Worm (Caenorhabditis elegans): ENCODE measurements around the gene msp-38.

The msp-38 gene

DNA sequence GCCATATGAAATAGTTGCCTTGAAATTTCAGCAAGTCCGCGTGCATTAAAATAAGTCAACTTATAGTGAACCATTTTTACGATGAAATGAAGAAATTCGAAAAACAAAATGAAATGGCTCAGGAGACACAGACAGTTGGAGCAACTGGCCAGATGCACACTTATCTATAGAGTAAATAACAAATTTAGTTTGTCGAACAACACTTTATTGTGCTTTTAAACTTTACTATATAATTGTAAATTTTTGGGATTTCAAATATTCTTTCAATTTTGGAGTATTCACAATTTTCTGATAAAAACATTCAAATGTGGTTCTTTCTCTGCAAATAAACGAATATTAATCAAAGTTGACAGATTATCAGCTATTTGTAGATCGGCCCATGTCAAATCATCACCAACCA lies 3.4 kb downstream of the msp-38 start, which contains the start of gene gst-3:
TSS of gene gst-3 (minus strand) at position 101 of the 400 bp plus-strand sequence.
- no peak for TF ChIP-seq ceh-13 (GFP tag; optimal IDR thresholded peaks at IDR 0.05)
- no peak for TF ChIP-seq ceh-36 (tag; optimal IDR thresholded peaks at IDR 0.05)
- no peak for TF ChIP-seq tra-4 (tag; optimal IDR thresholded peaks at IDR 0.05)
- no peak for TF ChIP-seq B0310.2 (tag; optimal IDR thresholded peaks at IDR 0.05)
- no peak for TF ChIP-seq pes-1 (GFP tag; IDR thresholded peaks at IDR 0.05)
- no peak for TF ChIP-seq flt-1 (GFP tag; IDR thresholded peaks at IDR 0.05)
- TF ChIP-seq ets-7 (tag; optimal IDR thresholded peaks at IDR 0.05): no peak
- TF ChIP-seq ama-1 (optimal IDR thresholded peaks at IDR 0.05): no peak
- TF ChIP-seq hmbx-1 (tag; optimal IDR thresholded peaks at IDR 0.05): no peak
- TF ChIP-seq scrt-1 (GFP tag; IDR thresholded peaks at IDR 0.05): no peak
- no peak for TF ChIP-seq hnd-1 (tag; optimal IDR thresholded peaks at IDR 0.05)

DNA sequence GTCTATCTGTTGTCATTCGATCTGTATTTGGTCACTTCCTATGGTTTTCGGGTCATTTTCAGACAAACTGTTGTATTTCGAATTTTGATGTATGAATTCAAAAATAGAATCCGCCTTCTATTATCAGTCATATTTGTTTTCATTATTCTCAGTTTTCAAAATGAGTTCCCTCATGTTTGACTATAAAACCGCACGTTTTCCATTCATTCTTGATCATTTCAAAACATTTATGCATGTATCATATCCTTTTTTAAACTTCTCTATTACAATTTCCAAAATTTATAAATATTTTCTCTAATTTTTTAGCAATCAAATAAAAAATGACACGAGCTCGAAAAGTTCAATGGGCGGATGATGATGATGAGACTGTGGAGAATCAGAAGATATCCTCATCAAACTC lies 5.7 kb downstream of the msp-38 start, which contains the start of gene K08F4.12:
TSS of gene K08F4.12 (plus strand) at position 301 of the 400 bp plus-strand sequence.
- TF ChIP-seq ets-7 (tag; optimal IDR thresholded peaks at IDR 0.05) (no peak), ceh-13 (GFP tag; optimal IDR thresholded peaks at IDR 0.05) (no peak), hmg-4 (GFP tag; optimal IDR thresholded peaks at IDR 0.05) (no peak), tbx-11 (GFP tag; IDR thresholded peaks at IDR 0.05) (no peak), tra-4 (tag; optimal IDR thresholded peaks at IDR 0.05) (no peak), F13C5.2 (tag; optimal IDR thresholded peaks at IDR 0.05) (no peak), flt-1 (GFP tag; IDR thresholded peaks at IDR 0.05) (no peak), ama-1 (optimal IDR thresholded peaks at IDR 0.05) (no peak), tbx-37 (GFP tag; conservative IDR thresholded peaks at IDR 0.05) (no peak), aly-1 (tag; optimal IDR thresholded peaks at IDR 0.05) (no peak), sea-1 (GFP tag; conservative IDR thresholded peaks at IDR 0.05) (no peak), pes-1 (GFP tag; IDR thresholded peaks at IDR 0.05) (no peak), hmbx-1 (tag; optimal IDR thresholded peaks at IDR 0.05) (no peak), B0310.2 (tag; optimal IDR thresholded peaks at IDR 0.05) (no peak)

DNA sequence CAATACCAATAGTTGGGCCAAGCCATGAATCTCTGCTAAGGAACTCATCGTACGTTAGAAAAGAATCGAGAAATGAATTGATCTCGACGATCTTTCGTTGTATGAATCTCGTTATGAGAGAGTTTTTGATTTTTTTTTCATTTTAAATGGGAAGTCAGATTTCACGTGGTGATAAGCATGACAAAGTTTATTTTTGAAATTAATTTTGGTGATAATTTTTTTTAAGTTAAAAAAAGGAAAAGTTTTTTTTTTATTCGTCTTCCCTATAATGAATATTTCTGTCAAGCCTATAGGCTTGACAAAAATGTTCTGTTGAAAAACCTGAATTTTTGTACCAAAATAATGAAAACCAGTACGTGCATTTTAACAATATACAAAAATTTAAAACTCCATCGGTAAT lies 7.7 kb downstream of the msp-38 start, which contains the start of gene K08F4.5:
TSS of gene K08F4.5 (minus strand) at position 101 of the 400 bp plus-strand sequence.
- no peak for TF ChIP-seq ceh-36 (tag; optimal IDR thresholded peaks at IDR 0.05)
- TF ChIP-seq hnd-1 (tag; optimal IDR thresholded peaks at IDR 0.05): no peak
- no peak for TF ChIP-seq scrt-1 (GFP tag; IDR thresholded peaks at IDR 0.05)
- no peak for TF ChIP-seq ets-7 (tag; optimal IDR thresholded peaks at IDR 0.05)
- TF ChIP-seq tbx-11 (GFP tag; IDR thresholded peaks at IDR 0.05): no peak
- no peak for TF ChIP-seq hmbx-1 (tag; optimal IDR thresholded peaks at IDR 0.05)
- TF ChIP-seq flt-1 (GFP tag; IDR thresholded peaks at IDR 0.05): no peak
- no peak for TF ChIP-seq hmg-4 (GFP tag; optimal IDR thresholded peaks at IDR 0.05)
- TF ChIP-seq aly-1 (tag; optimal IDR thresholded peaks at IDR 0.05): no peak
- no peak for TF ChIP-seq F13C5.2 (tag; optimal IDR thresholded peaks at IDR 0.05)
- no peak for TF ChIP-seq B0310.2 (tag; optimal IDR thresholded peaks at IDR 0.05)
- TF ChIP-seq ceh-13 (GFP tag; optimal IDR thresholded peaks at IDR 0.05): no peak
- TF ChIP-seq sea-1 (GFP tag; conservative IDR thresholded peaks at IDR 0.05): no peak
- no peak for TF ChIP-seq pes-1 (GFP tag; IDR thresholded peaks at IDR 0.05)
- no peak for TF ChIP-seq tbx-37 (GFP tag; conservative IDR thresholded peaks at IDR 0.05)
- no peak for TF ChIP-seq tra-4 (tag; optimal IDR thresholded peaks at IDR 0.05)

DNA sequence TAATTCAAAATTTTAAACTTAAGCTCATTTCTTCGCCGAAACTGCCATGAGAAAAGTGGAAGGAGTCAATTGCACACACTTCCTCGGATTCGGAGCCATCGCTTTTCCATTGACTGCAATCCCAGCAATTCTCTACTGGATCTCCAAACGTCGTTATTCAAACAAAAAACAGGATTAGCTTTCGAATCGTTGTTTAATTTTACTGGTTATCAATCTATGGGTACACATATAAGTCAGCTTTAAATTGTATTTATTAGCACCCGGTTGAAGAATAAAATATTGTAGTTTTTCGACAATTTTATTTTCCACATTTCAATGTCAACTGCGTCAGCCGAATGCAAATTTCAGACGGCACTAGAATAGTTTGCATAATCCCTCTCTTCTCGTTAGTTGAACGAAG lies 13.6 kb downstream of the msp-38 start, which contains the start of gene glt-3:
TSS of gene glt-3 (plus strand) at position 301 of the 400 bp plus-strand sequence.
- TF ChIP-seq hmg-4 (GFP tag; optimal IDR thresholded peaks at IDR 0.05) (no peak), F13C5.2 (tag; optimal IDR thresholded peaks at IDR 0.05) (no peak), tbx-11 (GFP tag; IDR thresholded peaks at IDR 0.05) (no peak), B0310.2 (tag; optimal IDR thresholded peaks at IDR 0.05) (no peak), sea-1 (GFP tag; conservative IDR thresholded peaks at IDR 0.05) (no peak), flt-1 (GFP tag; IDR thresholded peaks at IDR 0.05) (no peak), scrt-1 (GFP tag; IDR thresholded peaks at IDR 0.05) (no peak), ceh-36 (tag; optimal IDR thresholded peaks at IDR 0.05) (no peak), aly-1 (tag; optimal IDR thresholded peaks at IDR 0.05) (no peak), tra-4 (tag; optimal IDR thresholded peaks at IDR 0.05) (no peak), tbx-37 (GFP tag; conservative IDR thresholded peaks at IDR 0.05) (no peak), hnd-1 (tag; optimal IDR thresholded peaks at IDR 0.05) (no peak), ama-1 (optimal IDR thresholded peaks at IDR 0.05) (no peak), hmbx-1 (tag; optimal IDR thresholded peaks at IDR 0.05) (no peak), ets-7 (tag; optimal IDR thresholded peaks at IDR 0.05) (no peak), ceh-13 (GFP tag; optimal IDR thresholded peaks at IDR 0.05) (no peak), pes-1 (GFP tag; IDR thresholded peaks at IDR 0.05) (no peak)

DNA sequence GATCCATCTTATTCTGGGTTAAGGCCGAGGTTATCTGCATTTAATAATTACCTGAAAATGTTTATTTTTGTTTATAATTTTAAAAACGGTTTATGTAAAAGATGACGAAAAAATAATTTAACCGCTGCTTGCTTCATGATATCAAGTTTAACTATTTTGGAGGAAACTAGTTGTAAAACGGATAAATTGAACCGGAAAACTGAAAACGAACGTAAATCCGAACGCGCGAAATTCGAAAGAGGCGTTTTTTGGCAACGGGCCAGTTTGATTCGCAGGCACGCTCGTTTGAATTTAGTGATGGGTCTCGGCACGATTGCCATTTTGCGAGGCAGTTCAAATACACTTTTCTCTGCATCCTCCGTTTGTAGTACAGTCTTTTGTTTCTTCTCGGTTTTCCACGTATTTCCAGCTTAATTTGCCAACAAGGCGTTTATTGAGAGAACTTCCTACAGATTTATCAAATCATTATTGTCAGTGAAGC lies 14.6 kb downstream of the msp-38 start, which contains the start of the genes gtbp-1 and K08F4.3:
TSS of gene gtbp-1 (minus strand) at position 51 of the 481 bp plus-strand sequence.
TSS of gene K08F4.3 (plus strand) at position 352 of the 481 bp plus-strand sequence.
- TF ChIP-seq ets-7 (tag; optimal IDR thresholded peaks at IDR 0.05) (no peak), flt-1 (GFP tag; IDR thresholded peaks at IDR 0.05) (no peak), hnd-1 (tag; optimal IDR thresholded peaks at IDR 0.05) (no peak), scrt-1 (GFP tag; IDR thresholded peaks at IDR 0.05) (no peak), ceh-13 (GFP tag; optimal IDR thresholded peaks at IDR 0.05) (no peak), ama-1 (optimal IDR thresholded peaks at IDR 0.05) (no peak), hmbx-1 (tag; optimal IDR thresholded peaks at IDR 0.05) (no peak), sea-1 (GFP tag; conservative IDR thresholded peaks at IDR 0.05) (no peak), ceh-36 (tag; optimal IDR thresholded peaks at IDR 0.05) (no peak), tbx-11 (GFP tag; IDR thresholded peaks at IDR 0.05) (no peak), pes-1 (GFP tag; IDR thresholded peaks at IDR 0.05) (no peak), tra-4 (tag; optimal IDR thresholded peaks at IDR 0.05) (no peak), aly-1 (tag; optimal IDR thresholded peaks at IDR 0.05) (no peak), B0310.2 (tag; optimal IDR thresholded peaks at IDR 0.05) (no peak), hmg-4 (GFP tag; optimal IDR thresholded peaks at IDR 0.05) (no peak), tbx-37 (GFP tag; conservative IDR thresholded peaks at IDR 0.05) (no peak)

DNA sequence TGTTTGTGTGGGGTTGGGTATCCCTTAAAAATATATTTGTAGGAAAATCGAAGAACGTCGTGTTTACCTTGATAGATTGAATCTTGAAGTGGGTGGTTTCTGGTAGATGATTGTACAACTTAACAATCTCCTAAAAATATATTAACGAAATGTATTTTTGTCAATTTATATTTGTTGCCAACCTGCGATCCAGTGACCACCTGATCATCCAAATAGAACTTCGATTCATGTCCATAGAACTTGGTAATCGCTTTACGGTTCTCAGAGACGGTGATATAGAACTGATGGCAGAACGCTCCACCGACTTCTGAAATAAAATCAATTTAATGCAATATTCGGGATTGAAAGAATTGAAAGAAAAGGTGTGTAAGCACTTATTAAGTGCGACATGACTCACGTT lies 15.1 kb downstream of the msp-38 start:
- TF ChIP-seq ceh-36 (tag; optimal IDR thresholded peaks at IDR 0.05): no peak

DNA sequence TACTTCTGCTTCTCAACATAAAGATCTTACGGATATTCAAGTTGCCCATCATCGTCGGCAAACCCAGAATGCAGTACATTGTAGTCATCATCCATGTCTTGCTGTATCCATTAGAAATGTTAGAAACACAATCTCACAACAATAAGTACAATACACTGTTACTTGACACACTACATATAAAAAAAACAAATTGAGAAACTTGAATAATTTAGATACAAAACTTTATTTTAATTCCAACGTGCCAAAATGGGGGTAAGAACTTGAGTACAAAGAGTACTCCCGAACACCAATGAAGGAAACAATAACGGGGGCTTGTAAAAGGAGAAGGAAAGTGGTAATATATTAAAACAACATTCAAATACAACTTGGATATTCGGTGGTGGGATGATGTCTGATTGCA lies 17.0 kb downstream of the msp-38 start, which contains the start of gene ctf-18:
TSS of gene ctf-18 (minus strand) at position 101 of the 400 bp plus-strand sequence.
- no peak for TF ChIP-seq sea-1 (GFP tag; conservative IDR thresholded peaks at IDR 0.05)
- TF ChIP-seq pes-1 (GFP tag; IDR thresholded peaks at IDR 0.05): no peak
- no peak for TF ChIP-seq B0310.2 (tag; optimal IDR thresholded peaks at IDR 0.05)
- no peak for TF ChIP-seq hmbx-1 (tag; optimal IDR thresholded peaks at IDR 0.05)
- TF ChIP-seq ceh-36 (tag; optimal IDR thresholded peaks at IDR 0.05): no peak
- no peak for TF ChIP-seq tra-4 (tag; optimal IDR thresholded peaks at IDR 0.05)
- no peak for TF ChIP-seq aly-1 (tag; optimal IDR thresholded peaks at IDR 0.05)
